Fruit fly (Drosophila melanogaster): ENCODE data around the gene shep.

Gene shep

dm6 chr3L:5247923-5248821, 29.6 kb downstream of the shep start (continued):
- TF ChIP-seq CG34224 (GFP tag; IDR thresholded peaks at IDR 0.05; ENCODE audit: partially characterized antibody) (no peak), dmrt11E (tag; optimal IDR thresholded peaks at IDR 0.05) (no peak), Rx (GFP tag; IDR thresholded peaks at IDR 0.05) (peak; percentile 51), kah (GFP tag; optimal IDR thresholded peaks at IDR 0.05) (no peak), CG15269 (tag; optimal IDR thresholded peaks at IDR 0.05) (peak; percentile 61), Myb (GFP tag; optimal IDR thresholded peaks at IDR 0.05) (peak; percentile 45), jumu (GFP tag; optimal IDR thresholded peaks at IDR 0.05) (peak; percentile 62), yki (optimal IDR thresholded peaks at IDR 0.05) (no peak), CG6689 (GFP tag; IDR thresholded peaks at IDR 0.05) (peak; percentile 80), CG2678 (tag; optimal IDR thresholded peaks at IDR 0.05) (peak; percentile 64), pho (GFP tag; optimal IDR thresholded peaks at IDR 0.05) (peak; percentile 36), ap (GFP tag; IDR thresholded peaks at IDR 0.05) (0 out of 2 replicates have a peak, but pooled peaks have one; percentile 19), grau (tag; optimal IDR thresholded peaks at IDR 0.05) (peak; percentile 65), CG9215 (GFP tag; IDR thresholded peaks at IDR 0.05) (peak; percentile 63), CG34376 (GFP tag; optimal IDR thresholded peaks at IDR 0.05) (no peak), Chrac-16 (GFP tag; optimal IDR thresholded peaks at IDR 0.05) (peak; percentile 49), repo (GFP tag; optimal IDR thresholded peaks at IDR 0.05) (peak; percentile 50), CG15514 (GFP tag; optimal IDR thresholded peaks at IDR 0.05) (peak; percentile 50), CG10366 (GFP tag; IDR thresholded peaks at IDR 0.05) (peak; percentile 54), row (GFP tag; IDR thresholded peaks at IDR 0.05) (peak; percentile 44; the same call in 2 of the 3 replicates), CG8281 (tag; optimal IDR thresholded peaks at IDR 0.05) (no peak), sqz (GFP tag; optimal IDR thresholded peaks at IDR 0.05) (no peak), CG1792 (GFP tag; optimal IDR thresholded peaks at IDR 0.05) (no peak), ara (GFP tag; IDR thresholded peaks at IDR 0.05) (no peak; the same call in 1 of the 2 replicates), CG15601 (tag; optimal IDR thresholded peaks at IDR 0.05) (peak; percentile 12), mld (GFP tag; IDR thresholded peaks at IDR 0.05; ENCODE audit: partially characterized antibody) (no peak), CG12219 (GFP tag; optimal IDR thresholded peaks at IDR 0.05) (peak; percentile 6), lola (GFP tag; optimal IDR thresholded peaks at IDR 0.05) (peak in 1 of 3 experiments; percentile 18), Hr39 (optimal IDR thresholded peaks at IDR 0.05) (no peak), corto (GFP tag; optimal IDR thresholded peaks at IDR 0.05) (no peak), CG11093 (GFP tag; IDR thresholded peaks at IDR 0.05) (0 out of 3 replicates have a peak, but pooled peaks have one; percentile 25), gsb-n (tag; optimal IDR thresholded peaks at IDR 0.05) (no peak), CG10321 (GFP tag; IDR thresholded peaks at IDR 0.05) (no peak), sim (GFP tag; IDR thresholded peaks at IDR 0.05) (no peak), Sin3A (optimal IDR thresholded peaks at IDR 0.05) (no peak), CoRest (tag; optimal IDR thresholded peaks at IDR 0.05) (peak; percentile 64), CG17359 (tag; optimal IDR thresholded peaks at IDR 0.05) (peak; percentile 34), Dfd (GFP tag; optimal IDR thresholded peaks at IDR 0.05) (no peak), Doc3 (GFP tag; IDR thresholded peaks at IDR 0.05; ENCODE audit: partially characterized antibody) (no peak), ranshi (GFP tag; IDR thresholded peaks at IDR 0.05) (peak; percentile 67), chm (GFP tag; IDR thresholded peaks at IDR 0.05) (no peak), croc (GFP tag; conservative IDR thresholded peaks at IDR 0.05) (peak; percentile 46; the same call in 2 of the 3 replicates), gt (GFP tag; IDR thresholded peaks at IDR 0.05) (no peak), tgo (GFP tag; IDR thresholded peaks at IDR 0.05) (peak; percentile 79), CG16779 (GFP tag; IDR thresholded peaks at IDR 0.05) (no peak), gcm2 (GFP tag; optimal IDR thresholded peaks at IDR 0.05) (peak; percentile 18), ssp (GFP tag; IDR thresholded peaks at IDR 0.05) (peak; percentile 64), slou (GFP tag; optimal IDR thresholded peaks at IDR 0.05) (peak; percentile 49), CG12071 (GFP tag; optimal IDR thresholded peaks at IDR 0.05) (peak; percentile 27), grn (GFP tag; optimal IDR thresholded peaks at IDR 0.05) (no peak)

Measured in whole organism, embryonic.